Fruit fly (Drosophila melanogaster) ovary, adult (tissue): Measurements from ENCODE around the gene CG45207.

Source experiments
- CG17801 ChIP-seq: fragments of 200-800 bp; optimal IDR thresholded peaks from 2 replicates; lab custom pipeline; 2019; ENCODE audit warnings: missing biosample characterization, mild to moderate bottlenecking, missing genetic modification characterization, moderate library complexity; ENCODE audit not compliant: partially characterized antibody

CG45207 gene

dm6 chr3R:15784298-15784697, 9.2 kb upstream of the CG45207 start:
- TF ChIP-seq CG17801 (GFP tag; lab: Kevin White, UChicago), result no peak

DNA sequence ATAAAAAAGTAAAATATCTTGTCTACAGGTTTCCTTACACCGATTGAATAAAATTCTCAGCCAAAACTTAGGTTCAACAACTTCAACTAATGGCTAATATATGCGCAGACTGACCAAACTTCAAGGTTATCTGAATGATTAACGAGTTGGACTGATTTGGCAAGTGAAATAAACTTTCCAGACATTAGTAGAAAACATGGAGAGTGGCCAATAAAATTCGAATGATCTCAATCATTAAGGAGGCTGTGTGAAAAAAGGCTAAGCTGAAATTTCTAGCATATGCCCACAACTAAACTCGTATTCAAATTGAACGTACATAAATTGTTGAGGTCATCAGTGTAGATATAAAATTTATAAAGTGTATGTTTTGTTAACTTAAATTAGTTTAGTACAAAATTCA, 4.4 kb upstream of the CG45207 start, which contains the start of gene CG5614:
Gene CG5614, plus strand, starts transcription at position 301 of the 400 bp plus-strand sequence.
- no peak for TF ChIP-seq CG17801 (GFP tag; lab: Kevin White, UChicago)

- TF ChIP-seq CG17801 (GFP tag; lab: Kevin White, UChicago), result no peak
Observed at dm6 chr3R:15774128-15774527, 1.0 kb downstream of the CG45207 start, which contains the start of gene Ttc26. TSS of gene Ttc26 (plus strand) at chr3R:15774416.

DNA sequence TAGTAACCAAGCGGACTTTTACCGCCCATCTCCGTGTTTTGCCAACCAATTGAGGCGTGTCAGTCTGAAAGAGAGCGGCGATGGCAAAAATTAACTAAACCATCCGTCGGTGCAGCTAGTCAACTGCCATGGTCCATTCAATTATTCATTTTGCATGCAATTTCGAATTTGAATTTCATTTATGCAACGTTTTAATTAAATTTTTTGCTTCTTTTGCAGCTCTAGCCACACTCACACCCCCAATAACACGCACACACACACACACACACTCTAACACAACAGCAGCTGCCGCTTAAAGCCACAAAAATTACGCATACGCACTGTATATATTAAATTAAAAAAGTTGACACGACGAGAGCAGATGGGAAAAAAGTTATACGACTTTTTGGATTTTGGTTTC, 6.2 kb downstream of the CG45207 start:
- no peak for TF ChIP-seq CG17801 (GFP tag; lab: Kevin White, UChicago)

- TF ChIP-seq CG17801 (GFP tag; lab: Kevin White, UChicago), result no peak
Observed at dm6 chr3R:15767338-15767737, 7.8 kb downstream of the CG45207 start, which contains the start of gene CG5623. TSS of gene CG5623 (minus strand) at chr3R:15767438.

dm6 chr3R:15762815-15763214, 12.3 kb downstream of the CG45207 start, which contains the start of gene CG12784:
TSS of gene CG12784 (plus strand) at chr3R:15763115.
- TF ChIP-seq CG17801 (GFP tag; lab: Kevin White, UChicago), result no peak

dm6 chr3R:15744354-15744753, 30.8 kb downstream of the CG45207 start, which contains the start of gene CG4520:
TSS of gene CG4520 (plus strand) at chr3R:15744654.
- TF ChIP-seq CG17801 (GFP tag; lab: Kevin White, UChicago), result no peak

- no peak for TF ChIP-seq CG17801 (GFP tag; lab: Kevin White, UChicago)
Observed at dm6 chr3R:15731446-15731845, 43.7 kb downstream of the CG45207 start, which contains the start of gene CG34274. TSS of gene CG34274 (plus strand) at chr3R:15731746.

DNA sequence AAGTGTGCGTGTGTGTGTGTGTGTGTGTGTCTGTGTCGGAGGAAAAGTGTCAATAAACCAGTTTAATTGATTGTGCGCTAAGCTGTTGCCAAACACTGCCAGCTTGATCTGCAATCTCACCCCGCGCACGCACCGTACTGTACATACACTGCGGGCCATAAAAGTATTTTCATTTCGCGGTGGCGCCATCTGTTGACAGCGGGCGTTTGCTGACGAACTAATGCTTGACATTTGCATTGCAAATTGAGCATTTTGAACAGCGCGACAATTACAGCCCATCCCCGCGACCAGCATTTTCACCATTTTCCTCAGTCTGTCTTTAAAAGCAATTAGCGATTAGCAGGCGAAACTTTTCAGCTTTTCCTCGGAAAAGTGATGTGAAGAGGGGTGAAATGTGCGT, 44.5 kb downstream of the CG45207 start:
- TF ChIP-seq CG17801 (GFP tag; lab: Kevin White, UChicago), result no peak
